Fruit fly (Drosophila melanogaster): Measurements from ENCODE around the gene CG9536.

CG9536 gene

dm6 chr2L:6494405-6494816 is 17.6 kb upstream of the CG9536 start, which contains the start of gene CG9547 (continued):
- TF ChIP-seq CG8944 (GFP tag; optimal IDR thresholded peaks at IDR 0.05) (no peak), CG13894 (tag; optimal IDR thresholded peaks at IDR 0.05) (peak; percentile 44), CG4328 (GFP tag; optimal IDR thresholded peaks at IDR 0.05) (no peak), CG11560 (tag; IDR thresholded peaks at IDR 0.05) (no peak), Fer3 (tag; optimal IDR thresholded peaks at IDR 0.05) (peak; percentile 9), zen2 (GFP tag; IDR thresholded peaks at IDR 0.05; ENCODE audit: partially characterized antibody) (peak; percentile 49; the same call in 2 of the 3 replicates), Hr39 (optimal IDR thresholded peaks at IDR 0.05) (no peak), CG17328 (GFP tag; IDR thresholded peaks at IDR 0.05) (no peak), NC2α (GFP tag; optimal IDR thresholded peaks at IDR 0.05) (no peak), CG12299 (tag; optimal IDR thresholded peaks at IDR 0.05) (peak; percentile 24), Deaf1 (tag; optimal IDR thresholded peaks at IDR 0.05) (peak; percentile 45), CG6272 (GFP tag; IDR thresholded peaks at IDR 0.05) (no peak), tio (GFP tag; optimal IDR thresholded peaks at IDR 0.05) (no peak), CG4424 (GFP tag; optimal IDR thresholded peaks at IDR 0.05) (no peak), eve (GFP tag; optimal IDR thresholded peaks at IDR 0.05) (no peak), HLH4C (GFP tag; IDR thresholded peaks at IDR 0.05; ENCODE audit: partially characterized antibody) (no peak; the same call in 2 of the 3 replicates), CG17568 (GFP tag; optimal IDR thresholded peaks at IDR 0.05) (no peak), jing (GFP tag; optimal IDR thresholded peaks at IDR 0.05) (no peak), Jarid2 (GFP tag; optimal IDR thresholded peaks at IDR 0.05) (peak; percentile 84), CG12391 (tag; optimal IDR thresholded peaks at IDR 0.05) (no peak), Stat92E (GFP tag; optimal IDR thresholded peaks at IDR 0.05) (no peak), Atf6 (GFP tag; IDR thresholded peaks at IDR 0.05) (peak; percentile 14; the same call in 1 of the 2 replicates), D (optimal IDR thresholded peaks at IDR 0.05) (no peak), D (GFP tag; optimal IDR thresholded peaks at IDR 0.05) (no peak), CG3281 (GFP tag; optimal IDR thresholded peaks at IDR 0.05) (peak; percentile 27), tx (GFP tag; optimal IDR thresholded peaks at IDR 0.05) (no peak), Adf1 (GFP tag; IDR thresholded peaks at IDR 0.05) (peak; percentile 37; the same call in 1 of the 2 replicates), chm (GFP tag; IDR thresholded peaks at IDR 0.05) (peak; percentile 26; the same call in 1 of the 2 replicates), CG1529 (GFP tag; optimal IDR thresholded peaks at IDR 0.05) (no peak), so (GFP tag; IDR thresholded peaks at IDR 0.05) (peak; percentile 38; the same call in 1 of the 3 replicates), CG31441 (GFP tag; IDR thresholded peaks at IDR 0.05) (no peak), HmgZ (tag; optimal IDR thresholded peaks at IDR 0.05) (peak; percentile 20), vfl (GFP tag; optimal IDR thresholded peaks at IDR 0.05) (no peak), dan (GFP tag; IDR thresholded peaks at IDR 0.05) (no peak), Nf-YB (GFP tag; optimal IDR thresholded peaks at IDR 0.05) (no peak), abd-A (tag; optimal IDR thresholded peaks at IDR 0.05) (no peak), amos (GFP tag; IDR thresholded peaks at IDR 0.05; ENCODE audit: partially characterized antibody) (peak; percentile 45; the same call in 1 of the 2 replicates), CG5953 (GFP tag; IDR thresholded peaks at IDR 0.05) (no peak), CG34224 (GFP tag; IDR thresholded peaks at IDR 0.05; ENCODE audit: partially characterized antibody) (peak; percentile 45; the same call in 2 of the 3 replicates), CG17361 (GFP tag; IDR thresholded peaks at IDR 0.05) (no peak), psq (GFP tag; optimal IDR thresholded peaks at IDR 0.05) (no peak), CG30431 (GFP tag; optimal IDR thresholded peaks at IDR 0.05) (no peak), ci (GFP tag; IDR thresholded peaks at IDR 0.05) (peak; percentile 69; the same call in 2 of the 3 replicates), pnt (GFP tag; optimal IDR thresholded peaks at IDR 0.05) (no peak), z (GFP tag; IDR thresholded peaks at IDR 0.05) (no peak), GATAe (GFP tag; conservative IDR thresholded peaks at IDR 0.05) (no peak), dimm (GFP tag; IDR thresholded peaks at IDR 0.05) (no peak), CG15073 (GFP tag; optimal IDR thresholded peaks at IDR 0.05) (no peak), CG13123 (GFP tag; optimal IDR thresholded peaks at IDR 0.05) (no peak), nerfin-2 (GFP tag; IDR thresholded peaks at IDR 0.05; ENCODE audit: partially characterized antibody) (no peak), Usf (GFP tag; optimal IDR thresholded peaks at IDR 0.05) (no peak), CG9817 (tag; optimal IDR thresholded peaks at IDR 0.05) (no peak)
